Worm (Caenorhabditis elegans) whole organism, young adult: ENCODE data around the gene C48B4.7.

Experiments used
- B0261.1 ChIP-seq: sonication (generic microtip); optimal IDR thresholded peaks from 2 replicates; lab custom pipeline; 2016; ENCODE audit warnings: mild to moderate bottlenecking, missing genetic modification characterization, moderate library complexity, missing compliant biosample characterization
- C17E4.6 ChIP-seq: fragments of 200-800 bp; sonication (Bioruptor generic); IDR thresholded peaks from 2 replicates; pipeline ENCODE4 v1.3.6; 2022; ENCODE audit warnings: missing genetic modification reagents, missing genetic modification characterization, missing compliant biosample characterization
- D2030.7 ChIP-seq: fragments of 200-800 bp; sonication (Bioruptor generic); IDR thresholded peaks from 2 replicates; pipeline ENCODE4 v1.3.6; 2022; ENCODE audit warnings: missing genetic modification reagents, missing genetic modification characterization, missing compliant biosample characterization
- F23B12.7 ChIP-seq: sonication (generic microtip); optimal IDR thresholded peaks from 2 replicates; lab custom pipeline; 2017; ENCODE audit warnings: missing genetic modification characterization, mild to moderate bottlenecking, missing compliant biosample characterization, antibody characterized with exemption, moderate library complexity; ENCODE audit not compliant: insufficient read depth
- F55B11.4 ChIP-seq: sonication (generic microtip); optimal IDR thresholded peaks from 2 replicates; lab custom pipeline; 2016; ENCODE audit warnings: missing compliant biosample characterization, missing genetic modification characterization, borderline replicate concordance; ENCODE audit not compliant: insufficient read depth
- F57A8.1 ChIP-seq: fragments of 200-800 bp; sonication (Bioruptor generic); optimal IDR thresholded peaks from 2 replicates; lab custom pipeline; 2018; ENCODE audit warnings: mild to moderate bottlenecking, missing genetic modification characterization, moderate library complexity, missing compliant biosample characterization
- K12H6.12 ChIP-seq: fragments of 200-800 bp; sonication (Bioruptor generic); optimal IDR thresholded peaks from 2 replicates; lab custom pipeline; 2018; ENCODE audit warnings: mild to moderate bottlenecking, missing genetic modification characterization, missing compliant biosample characterization
- Y53F4B.3 ChIP-seq: fragments of 200-800 bp; sonication (Bioruptor generic); IDR thresholded peaks from 2 replicates; pipeline ENCODE4 v1.3.6; 2022; ENCODE audit warnings: missing genetic modification reagents, missing genetic modification characterization, missing compliant biosample characterization
- Y53G8AR.9 ChIP-seq: fragments of 200-800 bp; sonication (Bioruptor generic); conservative IDR thresholded peaks from 2 replicates; pipeline ENCODE4 v1.3.6; 2022; ENCODE audit warnings: missing genetic modification reagents, missing genetic modification characterization, missing compliant biosample characterization
- Y56A3A.18 ChIP-seq: fragments of 200-800 bp; sonication (Bioruptor generic); IDR thresholded peaks from 2 replicates; pipeline ENCODE4 v1.3.6; 2022; ENCODE audit warnings: missing genetic modification reagents, missing genetic modification characterization, missing compliant biosample characterization
- Y79H2A.3 ChIP-seq: fragments of 200-800 bp; sonication (Bioruptor generic); conservative IDR thresholded peaks from 2 replicates; pipeline ENCODE4 v1.3.6; 2022; ENCODE audit warnings: missing genetic modification reagents, missing genetic modification characterization, missing compliant biosample characterization
- ZK185.1 ChIP-seq: sonication (generic microtip); optimal IDR thresholded peaks from 2 replicates; lab custom pipeline; 2016; ENCODE audit warnings: mild to moderate bottlenecking, missing genetic modification characterization, missing compliant biosample characterization; ENCODE audit not compliant: poor library complexity, severe bottlenecking
- akir-1 ChIP-seq: fragments of 200-800 bp; sonication (Bioruptor generic); optimal IDR thresholded peaks from 2 replicates; lab custom pipeline; 2018; ENCODE audit warnings: mild to moderate bottlenecking, missing genetic modification characterization, moderate library complexity, missing compliant biosample characterization
- atf-7 ChIP-seq: sonication (generic microtip); optimal IDR thresholded peaks from 2 replicates; lab custom pipeline; 2017; ENCODE audit warnings: mild to moderate bottlenecking, missing genetic modification characterization, missing compliant biosample characterization
- attf-6 ChIP-seq: fragments of 200-800 bp; sonication (Bioruptor generic); IDR thresholded peaks from 2 replicates; pipeline ENCODE4 v1.3.6; 2022; ENCODE audit warnings: missing genetic modification reagents, missing genetic modification characterization, missing compliant biosample characterization
- bed-1 ChIP-seq: fragments of 200-800 bp; sonication (Bioruptor generic); IDR thresholded peaks from 2 replicates; pipeline ENCODE4 v1.3.6; 2022; ENCODE audit warnings: missing genetic modification reagents, missing genetic modification characterization, missing compliant biosample characterization
- cebp-1 ChIP-seq, 2 experiments: fragments of 200-800 bp in 1 of 2; sonication (Bioruptor generic) in 1 of 2; sonication (generic microtip) in 1 of 2; IDR thresholded peaks in 1 of 2; optimal IDR thresholded peaks in 1 of 2; 2 replicates each; pipeline versions ENCODE4 v1.3.6 to Lab custom; 2017 to 2022; ENCODE audit warnings: missing compliant biosample characterization in 2 of 2, missing genetic modification characterization in 2 of 2, mild to moderate bottlenecking in 1 of 2, missing genetic modification reagents in 1 of 2, moderate library complexity in 1 of 2
- ceh-100 ChIP-seq: fragments of 200-800 bp; sonication (Bioruptor generic); IDR thresholded peaks from 2 replicates; pipeline ENCODE4 v1.3.6; 2022; ENCODE audit warnings: missing genetic modification reagents, missing genetic modification characterization, missing compliant biosample characterization
- ceh-58 ChIP-seq: fragments of 200-800 bp; sonication (Bioruptor generic); IDR thresholded peaks from 2 replicates; pipeline ENCODE4 v1.3.6; 2022; ENCODE audit warnings: missing genetic modification characterization, missing compliant biosample characterization
- ceh-79 ChIP-seq: sonication (generic microtip); optimal IDR thresholded peaks from 2 replicates; lab custom pipeline; 2017; ENCODE audit warnings: mild to moderate bottlenecking, missing genetic modification characterization, missing compliant biosample characterization
- dox-1 ChIP-seq: fragments of 200-800 bp; sonication (Bioruptor generic); IDR thresholded peaks from 2 replicates; pipeline ENCODE4 v1.3.6; 2022; ENCODE audit warnings: missing genetic modification reagents, missing genetic modification characterization, missing compliant biosample characterization
- efl-1 ChIP-seq: fragments of 150-350 bp; optimal IDR thresholded peaks from 2 replicates; lab custom pipeline; 2014; ENCODE audit warnings: missing biosample characterization, missing genetic modification reagents, missing genetic modification characterization
- ekl-4 ChIP-seq: fragments of 200-800 bp; sonication (Bioruptor generic); IDR thresholded peaks from 2 replicates; pipeline ENCODE4 v1.3.6; 2022; ENCODE audit warnings: missing genetic modification reagents, missing genetic modification characterization, missing compliant biosample characterization
- fkh-3 ChIP-seq: sonication (generic microtip); optimal IDR thresholded peaks from 2 replicates; lab custom pipeline; 2016; ENCODE audit warnings: mild to moderate bottlenecking, missing genetic modification characterization, missing compliant biosample characterization
- him-1 ChIP-seq: sonication (generic microtip); optimal IDR thresholded peaks from 2 replicates; lab custom pipeline; 2016; ENCODE audit warnings: missing genotype, missing genetic modification reagents, missing genetic modification characterization, missing compliant biosample characterization
- hlh-12 ChIP-seq: sonication (generic microtip); optimal IDR thresholded peaks from 2 replicates; lab custom pipeline; 2016; ENCODE audit warnings: missing genetic modification characterization, missing compliant biosample characterization
- hmg-1.2 ChIP-seq: fragments of 200-800 bp; sonication (Bioruptor generic); IDR thresholded peaks from 2 replicates; pipeline ENCODE4 v1.3.6; 2022; ENCODE audit warnings: missing genetic modification reagents, missing genetic modification characterization, missing compliant biosample characterization
- let-607 ChIP-seq, 2 experiments: fragments of 200-800 bp in 1 of 2; sonication (Bioruptor generic) in 1 of 2; sonication (generic microtip) in 1 of 2; optimal IDR thresholded peaks; 2 replicates each; lab custom pipeline; 2016 to 2018; ENCODE audit warnings: mild to moderate bottlenecking in 2 of 2, missing compliant biosample characterization in 2 of 2, missing genetic modification characterization in 2 of 2, moderate library complexity in 2 of 2, missing genotype in 1 of 2
- lin-26 ChIP-seq: fragments of 200-800 bp; sonication (Bioruptor generic); IDR thresholded peaks from 2 replicates; pipeline ENCODE4 v1.3.6; 2022; ENCODE audit warnings: missing genetic modification reagents, missing genetic modification characterization, missing compliant biosample characterization
- lin-40 ChIP-seq: sonication (generic microtip); optimal IDR thresholded peaks from 2 replicates; lab custom pipeline; 2016; ENCODE audit warnings: missing genetic modification characterization, mild to moderate bottlenecking, missing compliant biosample characterization, missing genotype, missing genetic modification reagents
- lir-1 ChIP-seq: fragments of 200-800 bp; sonication (Bioruptor generic); conservative IDR thresholded peaks from 2 replicates; pipeline ENCODE4 v1.3.6; 2022; ENCODE audit warnings: missing genetic modification reagents, missing genetic modification characterization, missing compliant biosample characterization
- madf-3 ChIP-seq: fragments of 200-800 bp; sonication (Bioruptor generic); IDR thresholded peaks from 2 replicates; pipeline ENCODE4 v1.3.6; 2022; ENCODE audit warnings: missing genetic modification reagents, missing genetic modification characterization, missing compliant biosample characterization
- mcd-1 ChIP-seq: fragments of 200-800 bp; sonication (Bioruptor generic); IDR thresholded peaks from 2 replicates; pipeline ENCODE4 v1.3.6; 2022; ENCODE audit warnings: missing genetic modification reagents, missing genetic modification characterization, missing compliant biosample characterization
- nfya-1 ChIP-seq: sonication (generic microtip); optimal IDR thresholded peaks from 2 replicates; lab custom pipeline; 2017; ENCODE audit warnings: antibody characterized with exemption, missing compliant biosample characterization, missing genetic modification characterization, borderline replicate concordance; ENCODE audit not compliant: insufficient read depth
- nhr-120 ChIP-seq: fragments of 200-800 bp; sonication (Bioruptor generic); IDR thresholded peaks from 2 replicates; pipeline ENCODE4 v1.3.6; 2022; ENCODE audit warnings: missing genetic modification characterization, missing compliant biosample characterization
- pbrm-1 ChIP-seq: fragments of 200-800 bp; sonication (Bioruptor generic); IDR thresholded peaks from 2 replicates; pipeline ENCODE4 v1.3.6; 2022; ENCODE audit warnings: missing genetic modification reagents, missing genetic modification characterization, missing compliant biosample characterization
- pha-4 ChIP-seq: fragments of 150-350 bp; sonication (generic microtip); optimal IDR thresholded peaks from 2 replicates; lab custom pipeline; 2014; ENCODE audit warnings: missing biosample characterization, missing genetic modification reagents, missing genetic modification characterization
- rec-8 ChIP-seq, 2 experiments: sonication (generic microtip); optimal IDR thresholded peaks; 2 replicates each; lab custom pipeline; 2016; ENCODE audit warnings: mild to moderate bottlenecking in 2 of 2, missing genetic modification characterization in 2 of 2, missing genetic modification reagents in 2 of 2, missing genotype in 2 of 2, missing biosample characterization in 1 of 2, missing compliant biosample characterization in 1 of 2, moderate library complexity in 1 of 2
- rpc-1 ChIP-seq, 2 experiments: fragments of 150-350 bp in 1 of 2; sonication (generic microtip) in 1 of 2; optimal IDR thresholded peaks; 2 replicates each; lab custom pipeline; 2014 to 2018; ENCODE audit warnings: missing biosample characterization in 1 of 2, missing genetic modification characterization in 1 of 2, missing genetic modification reagents in 1 of 2, missing genotype in 1 of 2
- snpc-3.4 ChIP-seq: sonication (generic microtip); optimal IDR thresholded peaks from 2 replicates; lab custom pipeline; 2017; ENCODE audit warnings: missing genetic modification characterization, mild to moderate bottlenecking, missing compliant biosample characterization, antibody characterized with exemption, moderate library complexity, missing genotype, missing genetic modification reagents
- zim-3 ChIP-seq: sonication (generic microtip); optimal IDR thresholded peaks from 2 replicates; lab custom pipeline; 2017; ENCODE audit warnings: mild to moderate bottlenecking, missing genetic modification characterization, moderate library complexity, missing compliant biosample characterization
- ztf-18 ChIP-seq: sonication (generic microtip); optimal IDR thresholded peaks from 2 replicates; lab custom pipeline; 2016; ENCODE audit warnings: missing genotype, mild to moderate bottlenecking, missing genetic modification characterization, missing compliant biosample characterization
- ztf-22 ChIP-seq: fragments of 200-800 bp; sonication (Bioruptor generic); optimal IDR thresholded peaks from 2 replicates; lab custom pipeline; 2018; ENCODE audit warnings: mild to moderate bottlenecking, missing genetic modification characterization, moderate library complexity, missing compliant biosample characterization
- ztf-25 ChIP-seq: fragments of 200-800 bp; sonication (Bioruptor generic); IDR thresholded peaks from 2 replicates; pipeline ENCODE4 v1.3.6; 2022; ENCODE audit warnings: missing genetic modification reagents, missing genetic modification characterization, missing compliant biosample characterization
- ztf-6 ChIP-seq: fragments of 200-800 bp; sonication (Bioruptor generic); IDR thresholded peaks from 2 replicates; pipeline ENCODE4 v1.3.6; 2022; ENCODE audit warnings: missing genetic modification reagents, missing genetic modification characterization, missing compliant biosample characterization

Gene C48B4.7

DNA sequence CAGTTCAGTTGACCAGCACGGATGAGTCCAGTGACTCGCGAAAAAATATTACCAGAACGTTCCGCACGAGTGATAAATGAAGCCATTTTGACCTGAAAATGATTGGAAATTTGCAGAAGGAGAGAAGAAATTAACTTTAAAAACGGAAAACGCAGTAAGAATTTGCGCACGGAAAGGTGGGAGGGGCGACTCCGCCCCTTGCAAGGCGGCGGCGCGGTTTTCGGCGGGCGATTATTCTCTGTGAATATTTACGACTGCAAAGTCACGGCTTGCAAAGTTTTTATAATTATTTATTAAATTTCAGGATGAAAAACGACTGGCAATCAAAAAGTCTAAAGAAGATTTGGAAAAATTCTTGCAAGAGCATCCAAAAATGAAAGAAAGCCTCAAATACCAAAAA lies 35.6 kb downstream of the C48B4.7 start, which contains the start of gene mrps-23:
Gene mrps-23 (minus strand): TSS at position 92 of the 400 bp plus-strand sequence.
- TF ChIP-seq K12H6.12 (tag; lab: Kevin White, UChicago) (no peak), rec-8 (tag; optimal IDR thresholded peaks at IDR 0.05; lab: Kevin White, UChicago) (no peak), lin-40 (tag; lab: Kevin White, UChicago) (no peak), Y53F4B.3 (GFP tag; lab: Robert Waterston, UW) (no peak), atf-7 (no peak), rpc-1 (optimal IDR thresholded peaks at IDR 0.05; lab: Kevin White, UChicago) (no peak), rpc-1 (tag; optimal IDR thresholded peaks at IDR 0.05; lab: Kevin White, UChicago) (no peak), bed-1 (no peak), akir-1 (no peak), pbrm-1 (GFP tag; lab: Robert Waterston, UW) (0 out of 2 replicates have a peak, but pooled peaks have one; percentile 11), lin-26 (GFP tag; lab: Robert Waterston, UW) (no peak), F23B12.7 (tag; lab: Kevin White, UChicago) (peak; percentile 33), ceh-100 (GFP tag; lab: Robert Waterston, UW) (no peak), cebp-1 (GFP tag; IDR thresholded peaks at IDR 0.05; lab: Robert Waterston, UW) (no peak), cebp-1 (tag; optimal IDR thresholded peaks at IDR 0.05; lab: Kevin White, UChicago) (peak; percentile 13), ceh-58 (no peak), him-1 (tag; lab: Kevin White, UChicago) (no peak), dox-1 (GFP tag; lab: Robert Waterston, UW) (0 out of 2 replicates have a peak, but pooled peaks have one; percentile 33), Y53G8AR.9 (GFP tag; lab: Robert Waterston, UW) (0 out of 2 replicates have a peak, but pooled peaks have one; percentile 8), nfya-1 (tag; lab: Kevin White, UChicago) (no peak), hmg-1.2 (GFP tag; lab: Robert Waterston, UW) (no peak), ekl-4 (GFP tag; lab: Robert Waterston, UW) (no peak), efl-1 (GFP tag; lab: Kevin White, UChicago) (no peak), fkh-3 (tag; lab: Kevin White, UChicago) (no peak), snpc-3.4 (tag; lab: Kevin White, UChicago) (no peak), ZK185.1 (tag; lab: Kevin White, UChicago) (no peak), F55B11.4 (tag; lab: Kevin White, UChicago) (no peak), lir-1 (no peak), Y79H2A.3 (no peak), D2030.7 (GFP tag; lab: Robert Waterston, UW) (no peak), mcd-1 (GFP tag; lab: Robert Waterston, UW) (0 out of 2 replicates have a peak, but pooled peaks have one; percentile 7), madf-3 (GFP tag; lab: Robert Waterston, UW) (0 out of 2 replicates have a peak, but pooled peaks have one; percentile 25), ztf-25 (GFP tag; lab: Robert Waterston, UW) (no peak), zim-3 (tag; lab: Kevin White, UChicago) (no peak), let-607 (tag; optimal IDR thresholded peaks at IDR 0.05; lab: Kevin White, UChicago) (no peak), ztf-6 (GFP tag; lab: Robert Waterston, UW) (no peak), attf-6 (GFP tag; lab: Robert Waterston, UW) (no peak), nhr-120 (no peak), Y56A3A.18 (GFP tag; lab: Robert Waterston, UW) (no peak), C17E4.6 (GFP tag; lab: Robert Waterston, UW) (no peak), pha-4 (tag; lab: Kevin White, UChicago) (no peak), ceh-79 (tag; lab: Kevin White, UChicago) (no peak), hlh-12 (tag; lab: Kevin White, UChicago) (no peak), ztf-22 (GFP tag; lab: Kevin White, UChicago) (no peak), F57A8.1 (GFP tag; lab: Kevin White, UChicago) (no peak), ztf-18 (peak; percentile 43), B0261.1 (tag; lab: Kevin White, UChicago) (no peak)
